Worm (Caenorhabditis elegans) whole organism, late embryonic: Measurements from ENCODE around the gene faah-2.

Source experiments
- F13H6.1 ChIP-seq: sonication (generic microtip); optimal IDR thresholded peaks from 2 replicates; lab custom pipeline; 2016; ENCODE audit warnings: missing genetic modification characterization, missing compliant biosample characterization
- K02D7.2 ChIP-seq: sonication (generic microtip); optimal IDR thresholded peaks from 2 replicates; lab custom pipeline; 2017; ENCODE audit warnings: mild to moderate bottlenecking, missing genetic modification characterization, missing compliant biosample characterization
- T23F11.4 ChIP-seq: fragments of 200-800 bp; sonication (Bioruptor generic); optimal IDR thresholded peaks from 2 replicates; lab custom pipeline; 2018; ENCODE audit warnings: mild to moderate bottlenecking, missing genetic modification characterization, missing compliant biosample characterization
- ahr-1 ChIP-seq: sonication (generic microtip); optimal IDR thresholded peaks from 2 replicates; lab custom pipeline; 2016; ENCODE audit warnings: missing genetic modification characterization, missing compliant biosample characterization
- ceh-2 ChIP-seq: sonication (generic microtip); optimal IDR thresholded peaks from 2 replicates; lab custom pipeline; 2016; ENCODE audit warnings: missing genotype, missing genetic modification characterization, missing compliant biosample characterization
- ceh-22 ChIP-seq: sonication (generic microtip); optimal IDR thresholded peaks from 2 replicates; lab custom pipeline; 2017; ENCODE audit warnings: missing biosample characterization, missing genetic modification characterization
- ceh-24 ChIP-seq: sonication (generic microtip); optimal IDR thresholded peaks from 2 replicates; lab custom pipeline; 2016; ENCODE audit warnings: mild to moderate bottlenecking, missing genetic modification characterization, missing compliant biosample characterization
- ceh-30 ChIP-seq: fragments of 150-350 bp; optimal IDR thresholded peaks from 2 replicates; lab custom pipeline; 2014; ENCODE audit warnings: missing biosample characterization, missing genetic modification characterization
- ceh-31 ChIP-seq: sonication (generic microtip); optimal IDR thresholded peaks from 2 replicates; lab custom pipeline; 2016; ENCODE audit warnings: missing genetic modification characterization, missing compliant biosample characterization
- ceh-34 ChIP-seq: sonication (generic microtip); optimal IDR thresholded peaks from 2 replicates; lab custom pipeline; 2016; ENCODE audit warnings: mild to moderate bottlenecking, missing genetic modification characterization, missing compliant biosample characterization
- ceh-45 ChIP-seq: fragments of 200-800 bp; sonication (Bioruptor generic); IDR thresholded peaks from 2 replicates; pipeline ENCODE4 v1.3.6; 2022; ENCODE audit warnings: missing genetic modification reagents, missing genetic modification characterization, missing compliant biosample characterization
- ceh-48 ChIP-seq: sonication (generic microtip); optimal IDR thresholded peaks from 2 replicates; lab custom pipeline; 2016; ENCODE audit warnings: missing genetic modification characterization, inconsistent platforms, missing compliant biosample characterization
- ceh-6 ChIP-seq: fragments of 200-800 bp; sonication (Bioruptor generic); optimal IDR thresholded peaks from 2 replicates; lab custom pipeline; 2018; ENCODE audit warnings: mild to moderate bottlenecking, missing genetic modification characterization, missing compliant biosample characterization
- che-1 ChIP-seq: sonication (generic microtip); optimal IDR thresholded peaks from 2 replicates; lab custom pipeline; 2016; ENCODE audit warnings: mild to moderate bottlenecking, missing genetic modification characterization, missing compliant biosample characterization
- dmd-4 ChIP-seq: sonication (generic microtip); optimal IDR thresholded peaks from 2 replicates; lab custom pipeline; 2016; ENCODE audit warnings: borderline replicate concordance, missing genetic modification characterization, missing compliant biosample characterization
- dve-1 ChIP-seq: sonication (generic microtip); optimal IDR thresholded peaks from 2 replicates; lab custom pipeline; 2017; ENCODE audit warnings: antibody characterized with exemption, mild to moderate bottlenecking, missing genetic modification characterization, missing compliant biosample characterization
- elt-2 ChIP-seq: sonication (generic microtip); optimal IDR thresholded peaks from 2 replicates; lab custom pipeline; 2016; ENCODE audit warnings: missing genetic modification reagents, missing genetic modification characterization, missing compliant biosample characterization
- eyg-1 ChIP-seq: sonication (generic microtip); optimal IDR thresholded peaks from 2 replicates; lab custom pipeline; 2016; ENCODE audit warnings: missing genotype, missing genetic modification characterization, missing compliant biosample characterization
- fkh-10 ChIP-seq: fragments of 150-350 bp; optimal IDR thresholded peaks from 2 replicates; lab custom pipeline; 2014; ENCODE audit warnings: missing biosample characterization, missing genetic modification reagents, missing genetic modification characterization
- fkh-6 ChIP-seq: sonication (generic microtip); optimal IDR thresholded peaks from 2 replicates; lab custom pipeline; 2016; ENCODE audit warnings: missing genetic modification characterization, missing compliant biosample characterization
- gmeb-2 ChIP-seq: sonication (generic microtip); optimal IDR thresholded peaks from 2 replicates; lab custom pipeline; 2016; ENCODE audit warnings: missing genetic modification characterization, inconsistent platforms, missing compliant biosample characterization
- lim-6 ChIP-seq: sonication (generic microtip); optimal IDR thresholded peaks from 2 replicates; lab custom pipeline; 2016; ENCODE audit warnings: missing genetic modification characterization, missing compliant biosample characterization
- lin-11 ChIP-seq: fragments of 200-800 bp; sonication (Bioruptor generic); optimal IDR thresholded peaks from 2 replicates; lab custom pipeline; 2018; ENCODE audit warnings: mild to moderate bottlenecking, missing genetic modification characterization, missing compliant biosample characterization
- madf-2 ChIP-seq: sonication (generic microtip); optimal IDR thresholded peaks from 2 replicates; lab custom pipeline; 2017; ENCODE audit warnings: missing genetic modification characterization, missing compliant biosample characterization
- mec-3 ChIP-seq: sonication (generic microtip); optimal IDR thresholded peaks from 2 replicates; lab custom pipeline; 2016; ENCODE audit warnings: borderline replicate concordance, missing genetic modification characterization, missing compliant biosample characterization
- nfya-1 ChIP-seq: sonication (generic microtip); optimal IDR thresholded peaks from 2 replicates; lab custom pipeline; 2017; ENCODE audit warnings: missing genetic modification characterization, mild to moderate bottlenecking, missing compliant biosample characterization, antibody characterized with exemption, moderate library complexity
- npax-4 ChIP-seq: sonication (generic microtip); optimal IDR thresholded peaks from 2 replicates; lab custom pipeline; 2016; ENCODE audit warnings: missing genetic modification characterization, missing compliant biosample characterization
- pag-3 ChIP-seq: sonication (generic microtip); optimal IDR thresholded peaks from 2 replicates; lab custom pipeline; 2016; ENCODE audit warnings: missing compliant biosample characterization, missing genetic modification characterization, borderline replicate concordance
- pat-9 ChIP-seq: fragments of 200-800 bp; sonication (Bioruptor generic); optimal IDR thresholded peaks from 2 replicates; lab custom pipeline; 2018; ENCODE audit warnings: mild to moderate bottlenecking, missing genetic modification characterization, moderate library complexity, missing compliant biosample characterization
- pax-1 ChIP-seq: fragments of 150-350 bp; optimal IDR thresholded peaks from 2 replicates; lab custom pipeline; 2014; ENCODE audit warnings: missing biosample characterization, missing genetic modification characterization
- pros-1 ChIP-seq: fragments of 150-350 bp; optimal IDR thresholded peaks from 2 replicates; lab custom pipeline; 2014; ENCODE audit warnings: missing biosample characterization, missing genetic modification reagents, missing genetic modification characterization
- ref-2 ChIP-seq: sonication (generic microtip); optimal IDR thresholded peaks from 2 replicates; lab custom pipeline; 2016; ENCODE audit warnings: missing genetic modification characterization, missing compliant biosample characterization
- rnt-1 ChIP-seq: sonication (generic microtip); optimal IDR thresholded peaks from 2 replicates; lab custom pipeline; 2016; ENCODE audit warnings: missing genetic modification characterization, missing compliant biosample characterization
- sox-2 ChIP-seq: fragments of 200-800 bp; sonication (Bioruptor generic); IDR thresholded peaks from 2 replicates; pipeline ENCODE4 v1.3.6; 2022; ENCODE audit warnings: missing genetic modification reagents, missing genetic modification characterization, missing compliant biosample characterization
- syd-9 ChIP-seq: sonication (generic microtip); optimal IDR thresholded peaks from 2 replicates; lab custom pipeline; 2016; ENCODE audit warnings: mild to moderate bottlenecking, missing genetic modification characterization, moderate library complexity, missing compliant biosample characterization
- tbx-2 ChIP-seq: sonication (generic microtip); optimal IDR thresholded peaks from 2 replicates; lab custom pipeline; 2016; ENCODE audit warnings: missing genetic modification characterization, missing compliant biosample characterization
- unc-3 ChIP-seq, 2 experiments: fragments of 200-800 bp in 1 of 2; sonication (Bioruptor generic) in 1 of 2; sonication (generic microtip) in 1 of 2; conservative IDR thresholded peaks in 1 of 2; optimal IDR thresholded peaks in 1 of 2; 2 replicates each; pipeline versions ENCODE4 v1.3.6 to Lab custom; 2016 to 2022; ENCODE audit warnings: missing compliant biosample characterization in 2 of 2, missing genetic modification characterization in 2 of 2, missing genetic modification reagents in 1 of 2
- unc-42 ChIP-seq: sonication (generic microtip); optimal IDR thresholded peaks from 2 replicates; lab custom pipeline; 2016; ENCODE audit warnings: missing genotype, missing genetic modification characterization, missing compliant biosample characterization
- unc-55 ChIP-seq: sonication (generic microtip); optimal IDR thresholded peaks from 2 replicates; lab custom pipeline; 2017; ENCODE audit warnings: missing biosample characterization, missing genetic modification reagents, missing genetic modification characterization
- unc-86 ChIP-seq: sonication (generic microtip); optimal IDR thresholded peaks from 2 replicates; lab custom pipeline; 2016; ENCODE audit warnings: missing genetic modification characterization, missing compliant biosample characterization
- ztf-16 ChIP-seq: sonication (generic microtip); optimal IDR thresholded peaks from 2 replicates; lab custom pipeline; 2017; ENCODE audit warnings: missing genetic modification characterization, missing compliant biosample characterization

faah-2 gene

DNA sequence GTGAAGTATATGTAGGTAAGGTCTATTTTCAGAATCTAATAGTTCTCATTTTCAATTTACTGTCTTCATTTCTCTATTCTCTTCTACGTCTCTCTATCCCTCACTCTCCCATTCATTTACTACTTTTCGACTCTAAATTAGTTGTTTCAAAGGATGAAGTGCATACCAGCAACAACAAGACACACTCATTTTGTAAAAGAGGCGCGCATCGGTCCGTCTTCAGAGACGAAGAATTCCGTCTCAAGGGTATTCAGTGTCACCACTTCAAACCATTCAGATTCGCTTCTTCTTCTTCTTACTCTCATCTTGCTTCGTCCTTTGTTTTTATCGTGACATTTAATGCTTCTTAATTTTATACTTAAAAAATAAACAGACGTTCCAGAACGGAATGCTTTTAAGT, 19.1 kb downstream of the faah-2 start:
- TF ChIP-seq ceh-2 (tag; lab: Kevin White, UChicago) (no peak), ref-2 (tag; lab: Kevin White, UChicago) (no peak), che-1 (no peak), unc-42 (no peak), ceh-6 (GFP tag; lab: Kevin White, UChicago) (no peak), unc-55 (GFP tag; lab: Kevin White, UChicago) (no peak), fkh-6 (tag; lab: Kevin White, UChicago) (no peak), lin-11 (no peak), ceh-24 (no peak), ceh-22 (tag; lab: Kevin White, UChicago) (no peak), unc-86 (no peak), sox-2 (GFP tag; lab: Robert Waterston, UW) (no peak), dve-1 (no peak), ceh-30 (no peak), pros-1 (tag; lab: Kevin White, UChicago) (no peak), ztf-16 (tag; lab: Kevin White, UChicago) (no peak), eyg-1 (tag; lab: Kevin White, UChicago) (no peak)

DNA sequence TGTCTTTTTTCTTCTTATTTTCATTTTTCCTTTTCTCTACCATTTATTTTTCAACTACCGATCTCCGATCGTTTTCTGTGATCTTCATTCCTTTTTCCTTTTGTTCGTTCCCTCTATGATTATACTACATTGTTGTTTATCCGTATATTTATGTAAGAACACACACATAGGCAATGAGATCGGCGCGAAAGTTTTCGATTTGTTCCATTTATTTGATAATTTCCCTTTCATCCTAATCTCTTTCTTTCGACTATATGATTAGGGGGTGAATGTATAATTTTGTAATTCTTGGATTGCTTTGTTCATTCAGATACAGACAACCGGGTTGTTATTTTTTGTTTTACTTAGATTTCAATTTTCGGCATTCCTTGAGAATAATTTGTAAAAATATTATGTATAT, 21.4 kb downstream of the faah-2 start:
- TF ChIP-seq che-1: no peak
- TF ChIP-seq gmeb-2 (tag; lab: Kevin White, UChicago): no peak
- no peak for TF ChIP-seq ceh-48
- no peak for TF ChIP-seq T23F11.4 (GFP tag; lab: Kevin White, UChicago)
- TF ChIP-seq pax-1 (tag; lab: Kevin White, UChicago): no peak
- TF ChIP-seq dve-1: no peak
- TF ChIP-seq lin-11: no peak
- TF ChIP-seq eyg-1 (tag; lab: Kevin White, UChicago): no peak
- no peak for TF ChIP-seq tbx-2 (tag; lab: Kevin White, UChicago)
- TF ChIP-seq madf-2 (tag; lab: Kevin White, UChicago): no peak
- no peak for TF ChIP-seq ceh-45 (GFP tag; lab: Robert Waterston, UW)
- no peak for TF ChIP-seq ceh-6 (GFP tag; lab: Kevin White, UChicago)

DNA sequence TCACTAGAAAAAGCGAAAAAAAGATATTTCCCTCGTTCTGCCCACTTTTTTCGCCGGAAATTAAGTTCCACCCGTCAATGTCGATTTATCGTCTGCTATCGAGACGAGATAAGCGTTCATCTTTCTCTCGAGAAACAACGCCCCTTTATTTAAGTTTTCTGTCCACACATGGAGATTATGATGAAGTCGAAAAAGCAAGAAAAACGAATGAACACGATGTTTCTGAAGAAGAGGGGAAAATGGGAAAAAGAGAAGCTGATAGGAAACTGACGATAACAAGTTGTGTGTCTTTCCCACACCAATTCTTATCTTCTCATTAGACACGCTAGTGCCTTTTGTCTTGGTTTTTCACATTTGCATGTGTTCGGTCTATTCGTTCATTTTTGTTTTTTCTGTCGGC, 22.5 kb downstream of the faah-2 start:
- TF ChIP-seq elt-2 (tag; lab: Kevin White, UChicago) (peak; percentile 48), unc-42 (no peak)

DNA sequence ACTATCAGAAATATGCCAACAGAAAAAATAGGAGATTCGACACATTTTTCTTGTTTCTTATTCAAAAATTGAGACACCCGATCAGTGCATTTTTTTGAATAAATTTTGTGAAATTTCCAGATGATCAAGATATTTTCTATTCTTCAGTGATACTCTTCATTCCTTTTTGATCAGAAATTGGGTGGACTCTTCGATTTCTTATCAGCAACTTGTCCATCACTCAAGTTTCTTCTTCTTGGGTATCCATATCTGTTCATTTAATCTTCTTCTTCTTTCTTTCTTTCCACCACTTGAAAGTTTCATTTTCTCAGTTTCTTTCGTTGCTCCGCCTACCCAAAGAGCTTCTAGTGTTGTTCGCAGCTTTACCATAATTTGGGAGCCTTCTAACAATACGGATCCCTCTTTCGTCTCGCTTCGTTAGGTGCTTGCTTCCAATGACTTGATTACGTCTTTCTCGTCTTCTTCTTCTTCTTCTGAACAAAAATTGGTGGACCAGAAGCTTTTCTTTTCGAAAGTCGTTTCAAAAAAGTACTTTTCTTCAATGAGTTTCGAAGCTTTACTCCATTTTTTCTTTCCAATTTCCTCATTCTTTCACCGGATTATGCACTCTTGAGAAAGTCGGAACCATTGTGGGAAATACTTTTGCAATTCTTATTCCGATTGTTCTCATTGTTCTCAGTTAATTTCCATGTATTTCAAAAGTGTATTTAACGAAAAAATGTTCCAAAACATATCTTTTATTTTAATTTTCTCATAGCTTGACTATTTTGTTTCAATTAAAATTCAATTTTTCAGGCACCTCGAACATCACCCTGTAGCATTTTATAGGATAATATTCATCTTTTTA, 23.7 kb downstream of the faah-2 start, which contains the start of gene pct-1:
pct-1 (plus strand) TSS at position 797 of the 847 bp plus-strand sequence.
- TF ChIP-seq ceh-31 (tag; lab: Kevin White, UChicago): peak; percentile 11
- TF ChIP-seq dmd-4 (tag; lab: Kevin White, UChicago): no peak
- TF ChIP-seq unc-42: peak; percentile 5
- no peak for TF ChIP-seq ref-2 (tag; lab: Kevin White, UChicago)
- TF ChIP-seq unc-3 (GFP tag; conservative IDR thresholded peaks at IDR 0.05; lab: Robert Waterston, UW): no peak
- TF ChIP-seq unc-3 (tag; optimal IDR thresholded peaks at IDR 0.05; lab: Kevin White, UChicago): no peak

DNA sequence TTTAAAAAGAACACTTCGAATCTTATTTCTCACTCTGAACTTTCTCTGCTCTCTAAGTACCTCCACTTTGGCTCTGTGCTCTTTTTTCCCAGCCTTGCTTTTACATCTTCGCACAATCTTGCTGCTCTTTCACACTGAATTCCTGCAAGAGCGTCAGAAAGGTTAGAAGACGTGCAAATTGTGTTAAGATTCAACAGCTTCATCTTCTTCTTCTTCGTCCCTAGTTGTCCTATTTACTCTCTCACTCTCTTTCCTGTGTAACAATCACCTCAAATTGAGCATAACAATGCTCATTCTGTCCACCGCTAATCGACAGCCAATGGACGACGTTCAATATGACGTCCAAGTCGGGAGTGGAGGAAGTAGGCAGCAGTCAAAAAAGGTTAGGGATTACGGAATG, 29.2 kb downstream of the faah-2 start:
- peak; percentile 81 for TF ChIP-seq unc-42
- no peak for TF ChIP-seq tbx-2 (tag; lab: Kevin White, UChicago)
- peak; percentile 80 for TF ChIP-seq fkh-10 (GFP tag; lab: Kevin White, UChicago)

DNA sequence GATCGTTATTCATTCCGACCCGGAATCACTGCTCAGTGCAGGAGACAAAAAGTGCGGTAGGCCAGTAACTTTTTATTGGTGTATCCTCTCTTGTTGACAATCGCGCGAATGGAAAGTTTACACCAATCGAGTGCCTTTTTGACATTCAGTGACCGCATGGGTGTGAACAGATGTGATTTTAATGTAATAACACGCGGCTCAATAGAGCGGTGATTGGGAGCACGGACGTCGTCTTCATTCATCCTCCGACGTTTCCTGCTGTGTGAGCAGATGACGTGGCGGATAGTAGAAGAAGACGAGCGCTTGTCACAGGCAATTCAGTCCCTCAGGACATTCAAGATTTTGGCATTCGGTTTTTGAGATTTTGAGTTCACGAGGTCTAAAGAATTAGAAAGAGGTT, 30.3 kb downstream of the faah-2 start:
- TF ChIP-seq mec-3 (tag; lab: Kevin White, UChicago): no peak
- no peak for TF ChIP-seq npax-4
- TF ChIP-seq syd-9 (tag; lab: Kevin White, UChicago): no peak
- TF ChIP-seq eyg-1 (tag; lab: Kevin White, UChicago): no peak
- no peak for TF ChIP-seq rnt-1 (tag; lab: Kevin White, UChicago)
- TF ChIP-seq ceh-34: no peak
- TF ChIP-seq lim-6 (tag; lab: Kevin White, UChicago): no peak
- TF ChIP-seq pag-3 (tag; lab: Kevin White, UChicago): no peak
- TF ChIP-seq K02D7.2: no peak
- no peak for TF ChIP-seq F13H6.1 (tag; lab: Kevin White, UChicago)
- TF ChIP-seq nfya-1 (tag; lab: Kevin White, UChicago): peak; percentile 24
- TF ChIP-seq ref-2 (tag; lab: Kevin White, UChicago): peak; percentile 14
- TF ChIP-seq lin-11: no peak
- no peak for TF ChIP-seq gmeb-2 (tag; lab: Kevin White, UChicago)
- TF ChIP-seq ztf-16 (tag; lab: Kevin White, UChicago): no peak
- TF ChIP-seq pat-9 (tag; lab: Kevin White, UChicago): no peak
- no peak for TF ChIP-seq ahr-1 (tag; lab: Kevin White, UChicago)
- no peak for TF ChIP-seq ceh-2 (tag; lab: Kevin White, UChicago)
